Fruit fly (Drosophila melanogaster) whole organism, embryonic: ENCODE data around the gene spidey.
A peak's percentile ranks its signal among the peaks of the same experiment; 100 is the strongest.

Experiments
- Asciz ChIP-seq: fragments of 200-800 bp; sonication (Bioruptor generic); optimal IDR thresholded peaks from 2 replicates; lab custom pipeline; 2017; ENCODE audit warnings: missing biosample characterization, mild to moderate bottlenecking, missing genetic modification characterization, missing genetic modification reagents
- Atf6 ChIP-seq: fragments of 200-800 bp; sonication (Bioruptor generic); IDR thresholded peaks from 2 replicates; pipeline ENCODE4 v1.3.6; 2022; ENCODE audit warnings: missing biosample characterization, missing genetic modification characterization
- BEAF-32 ChIP-seq: fragments of 200-800 bp; sonication (Bioruptor generic); optimal IDR thresholded peaks from 3 replicates; lab custom pipeline; 2017; ENCODE audit warnings: missing biosample characterization, missing genetic modification characterization, mild to moderate bottlenecking, moderate library complexity, missing genetic modification reagents
- Bteb2 ChIP-seq: fragments of 200-800 bp; sonication (Bioruptor generic); optimal IDR thresholded peaks from 2 replicates; lab custom pipeline; 2016; ENCODE audit warnings: missing biosample characterization, missing genetic modification characterization
- CG10147 ChIP-seq: fragments of 200-800 bp; sonication (Bioruptor generic); optimal IDR thresholded peaks from 2 replicates; lab custom pipeline; 2019; ENCODE audit warnings: missing biosample characterization, mild to moderate bottlenecking, missing genetic modification characterization, moderate library complexity
- CG11504 ChIP-seq: fragments of 200-800 bp; sonication (Bioruptor generic); optimal IDR thresholded peaks from 3 replicates; lab custom pipeline; 2019; ENCODE audit warnings: missing biosample characterization, mild to moderate bottlenecking, missing genetic modification characterization, moderate library complexity
- CG15073 ChIP-seq: fragments of 200-800 bp; sonication (Bioruptor generic); optimal IDR thresholded peaks from 2 replicates; lab custom pipeline; 2016; ENCODE audit warnings: missing biosample characterization, missing genetic modification characterization
- CG15479 ChIP-seq: fragments of 200-800 bp; sonication (Bioruptor generic); optimal IDR thresholded peaks from 3 replicates; lab custom pipeline; 2019; ENCODE audit warnings: missing biosample characterization, mild to moderate bottlenecking, missing genetic modification characterization, moderate library complexity
- CG17612 ChIP-seq: fragments of 200-800 bp; sonication (Bioruptor generic); IDR thresholded peaks from 2 replicates; pipeline ENCODE4 v1.3.6; 2022; ENCODE audit warnings: missing biosample characterization, missing genetic modification characterization
- CG18599 ChIP-seq: fragments of 200-800 bp; sonication (Bioruptor generic); optimal IDR thresholded peaks from 3 replicates; lab custom pipeline; 2017; ENCODE audit warnings: missing biosample characterization, missing genetic modification characterization, mild to moderate bottlenecking, moderate library complexity, missing genetic modification reagents
- CG2712 ChIP-seq: fragments of 200-800 bp; optimal IDR thresholded peaks from 3 replicates; lab custom pipeline; 2019; ENCODE audit warnings: missing biosample characterization, mild to moderate bottlenecking, missing genetic modification characterization, moderate library complexity
- CG31365 ChIP-seq: fragments of 200-800 bp; sonication (Bioruptor generic); optimal IDR thresholded peaks from 2 replicates; lab custom pipeline; 2018; ENCODE audit warnings: missing biosample characterization, mild to moderate bottlenecking, missing genetic modification characterization
- CG3281 ChIP-seq: fragments of 200-800 bp; sonication (Bioruptor generic); optimal IDR thresholded peaks from 3 replicates; lab custom pipeline; 2017; ENCODE audit warnings: missing biosample characterization, mild to moderate bottlenecking, missing genetic modification characterization
- CG33213 ChIP-seq: fragments of 200-800 bp; sonication (Bioruptor generic); optimal IDR thresholded peaks from 3 replicates; lab custom pipeline; 2016; ENCODE audit warnings: missing biosample characterization, missing genetic modification characterization
- CG4820 ChIP-seq: fragments of 200-800 bp; sonication (Bioruptor generic); optimal IDR thresholded peaks from 3 replicates; lab custom pipeline; 2016; ENCODE audit warnings: missing biosample characterization, missing genetic modification characterization
- CG6813 ChIP-seq: fragments of 200-800 bp; sonication (Bioruptor generic); optimal IDR thresholded peaks from 2 replicates; lab custom pipeline; 2017; ENCODE audit warnings: missing biosample characterization, missing genetic modification characterization, mild to moderate bottlenecking, moderate library complexity, missing genetic modification reagents
- CG7745 ChIP-seq: fragments of 200-800 bp; sonication (Bioruptor generic); optimal IDR thresholded peaks from 2 replicates; lab custom pipeline; 2018; ENCODE audit warnings: missing biosample characterization, mild to moderate bottlenecking, missing genetic modification characterization, moderate library complexity
- CG9727 ChIP-seq: fragments of 200-800 bp; sonication (Bioruptor generic); optimal IDR thresholded peaks from 3 replicates; lab custom pipeline; 2017; ENCODE audit warnings: missing biosample characterization, mild to moderate bottlenecking, missing genetic modification characterization
- Elba2 ChIP-seq: fragments of 200-800 bp; sonication (Bioruptor generic); optimal IDR thresholded peaks from 3 replicates; lab custom pipeline; 2016; ENCODE audit warnings: missing biosample characterization, missing genetic modification characterization
- Ets65A ChIP-seq: fragments of 200-800 bp; sonication (Bioruptor generic); peaks from one replicate; lab custom pipeline; 2016; ENCODE audit warnings: missing biosample characterization, missing genetic modification characterization
- HLH3B ChIP-seq: fragments of 200-800 bp; sonication (Bioruptor generic); IDR thresholded peaks from 2 replicates; pipeline ENCODE4 v1.3.6; 2022; ENCODE audit warnings: missing biosample characterization, missing genetic modification characterization
- Hand ChIP-seq: fragments of 200-800 bp; sonication (Bioruptor generic); optimal IDR thresholded peaks from 2 replicates; lab custom pipeline; 2017; ENCODE audit warnings: mild to moderate bottlenecking, missing biosample characterization, missing genetic modification reagents, missing genetic modification characterization
- Oaz ChIP-seq: fragments of 200-800 bp; sonication (Bioruptor generic); IDR thresholded peaks from 2 replicates; pipeline ENCODE4 v1.3.6; 2022; ENCODE audit warnings: missing biosample characterization, missing genetic modification characterization
- Poxn ChIP-seq: fragments of 200-800 bp; sonication (Bioruptor generic); IDR thresholded peaks from 2 replicates; pipeline ENCODE4 v1.3.6; 2022; ENCODE audit warnings: missing biosample characterization, missing genetic modification characterization
- Sin3A ChIP-seq: fragments of >200 bp; optimal IDR thresholded peaks from 2 replicates; lab custom pipeline; 2018
- da ChIP-seq: fragments of 200-800 bp; sonication (Bioruptor generic); optimal IDR thresholded peaks from 2 replicates; lab custom pipeline; 2016; ENCODE audit warnings: missing biosample characterization, missing genetic modification characterization
- exex ChIP-seq: fragments of 200-800 bp; sonication (Bioruptor generic); optimal IDR thresholded peaks from 4 replicates; lab custom pipeline; 2018; ENCODE audit warnings: missing biosample characterization, mild to moderate bottlenecking, missing genetic modification characterization, moderate library complexity
- grn ChIP-seq: fragments of 200-800 bp; sonication (Bioruptor generic); optimal IDR thresholded peaks from 3 replicates; lab custom pipeline; 2017; ENCODE audit warnings: missing biosample characterization, missing genetic modification characterization
- ham ChIP-seq: fragments of 200-800 bp; sonication (Bioruptor generic); IDR thresholded peaks from 2 replicates; pipeline ENCODE4 v1.3.6; 2022; ENCODE audit warnings: missing biosample characterization, missing genetic modification characterization
- hbn ChIP-seq: fragments of 200-800 bp; sonication (Bioruptor generic); IDR thresholded peaks from 2 replicates; pipeline ENCODE4 v1.3.6; 2022; ENCODE audit warnings: missing biosample characterization, missing genetic modification characterization; ENCODE audit not compliant: partially characterized antibody
- her ChIP-seq: fragments of 200-800 bp; sonication (Bioruptor generic); optimal IDR thresholded peaks from 2 replicates; lab custom pipeline; 2016; ENCODE audit warnings: missing biosample characterization, missing genetic modification characterization
- hkb ChIP-seq, 2 experiments: fragments of 200-800 bp in 1 of 2; fragments of >200 bp in 1 of 2; sonication (Bioruptor generic) in 1 of 2; IDR thresholded peaks in 1 of 2; optimal IDR thresholded peaks in 1 of 2; 2 replicates each; pipeline versions ENCODE4 v1.3.6 to Lab custom; 2017 to 2022; ENCODE audit warnings: missing biosample characterization in 1 of 2, missing genetic modification characterization in 1 of 2
- inv ChIP-seq: fragments of 200-800 bp; sonication (Bioruptor generic); IDR thresholded peaks from 2 replicates; pipeline ENCODE4 v1.3.6; 2022; ENCODE audit warnings: missing biosample characterization, missing genetic modification characterization; ENCODE audit not compliant: partially characterized antibody
- kay ChIP-seq: fragments of 200-800 bp; sonication (Bioruptor generic); optimal IDR thresholded peaks from 2 replicates; lab custom pipeline; 2016; ENCODE audit warnings: missing biosample characterization, missing genetic modification characterization
- lilli ChIP-seq: fragments of 200-800 bp; sonication (Bioruptor generic); optimal IDR thresholded peaks from 3 replicates; lab custom pipeline; 2016; ENCODE audit warnings: missing biosample characterization, missing genetic modification characterization
- luna ChIP-seq: fragments of 200-800 bp; sonication (Bioruptor generic); optimal IDR thresholded peaks from 2 replicates; lab custom pipeline; 2016; ENCODE audit warnings: missing biosample characterization, missing genetic modification characterization
- maf-S ChIP-seq: fragments of 200-800 bp; sonication (Bioruptor generic); optimal IDR thresholded peaks from 2 replicates; lab custom pipeline; 2016; ENCODE audit warnings: missing biosample characterization, missing genetic modification characterization
- nom ChIP-seq: fragments of 200-800 bp; sonication (Bioruptor generic); optimal IDR thresholded peaks from 2 replicates; lab custom pipeline; 2017; ENCODE audit warnings: missing biosample characterization, missing genetic modification characterization, mild to moderate bottlenecking, moderate library complexity, missing genetic modification reagents
- otp ChIP-seq: fragments of 200-800 bp; sonication (Bioruptor generic); IDR thresholded peaks from 3 replicates; pipeline ENCODE4, ENCODE4 v1.3.6; 2022; ENCODE audit warnings: missing biosample characterization, missing genetic modification characterization
- pan ChIP-seq, 4 experiments: fragments of >200 bp in 3 of 4; fragments of 200-800 bp in 1 of 4; sonication (Bioruptor generic) in 1 of 4; optimal IDR thresholded peaks in 3 of 4; IDR thresholded peaks in 1 of 4; 2 replicates each; pipeline versions ENCODE4 v1.3.6 to Lab custom; 2017 to 2022; ENCODE audit warnings: missing biosample characterization in 2 of 4, missing genetic modification characterization in 2 of 4, mixed read lengths in 1 of 4
- pho ChIP-seq: fragments of 200-800 bp; sonication (Bioruptor generic); optimal IDR thresholded peaks from 2 replicates; lab custom pipeline; 2016; ENCODE audit warnings: missing biosample characterization, missing genetic modification characterization
- prd ChIP-seq, 3 experiments: fragments of >200 bp in 2 of 3; fragments of 200-800 bp in 1 of 3; sonication (Bioruptor generic) in 1 of 3; optimal IDR thresholded peaks in 2 of 3; IDR thresholded peaks in 1 of 3; 2 replicates in 2 of 3; 3 replicates in 1 of 3; pipeline versions ENCODE4 v1.3.6 to Lab custom; 2017 to 2022; ENCODE audit warnings: missing biosample characterization in 1 of 3, missing genetic modification characterization in 1 of 3
- pros ChIP-seq: fragments of 200-800 bp; sonication (Bioruptor generic); optimal IDR thresholded peaks from 3 replicates; lab custom pipeline; 2019; ENCODE audit warnings: missing biosample characterization, mild to moderate bottlenecking, missing genetic modification characterization, moderate library complexity
- ro ChIP-seq: fragments of 200-800 bp; sonication (Bioruptor generic); IDR thresholded peaks from 2 replicates; pipeline ENCODE4 v1.3.6; 2022; ENCODE audit warnings: missing biosample characterization, missing genetic modification characterization
- sc ChIP-seq, 3 experiments: fragments of >200 bp in 2 of 3; fragments of 200-800 bp in 1 of 3; sonication (Bioruptor generic) in 1 of 3; optimal IDR thresholded peaks; 2 replicates in 2 of 3; 3 replicates in 1 of 3; lab custom pipeline; 2017; ENCODE audit warnings: mild to moderate bottlenecking in 1 of 3, missing biosample characterization in 1 of 3, missing genetic modification characterization in 1 of 3, missing genetic modification reagents in 1 of 3
- schlank ChIP-seq: fragments of 200-800 bp; sonication (Bioruptor generic); optimal IDR thresholded peaks from 2 replicates; lab custom pipeline; 2018; ENCODE audit warnings: missing biosample characterization, mild to moderate bottlenecking, missing genetic modification characterization
- sim ChIP-seq: fragments of 200-800 bp; sonication (Bioruptor generic); IDR thresholded peaks from 2 replicates; pipeline ENCODE4 v1.3.6; 2022; ENCODE audit warnings: missing biosample characterization, missing genetic modification characterization
- so ChIP-seq: fragments of 200-800 bp; sonication (Bioruptor generic); IDR thresholded peaks from 3 replicates; pipeline ENCODE4 v1.3.6; 2022; ENCODE audit warnings: missing biosample characterization, missing genetic modification characterization
- sob ChIP-seq: fragments of 200-800 bp; sonication (Bioruptor generic); IDR thresholded peaks from 2 replicates; pipeline ENCODE4 v1.3.6; 2022; ENCODE audit warnings: missing biosample characterization, missing genetic modification characterization

spidey gene

dm6 chrX:7909482-7909881, 751 bp downstream of the spidey start (continued):
- no peak for TF ChIP-seq CG15479 (GFP tag; lab: Kevin White, UChicago)
- no peak for TF ChIP-seq Ets65A (GFP tag; lab: Kevin White, UChicago)
- no peak for TF ChIP-seq CG10147 (GFP tag; lab: Kevin White, UChicago)
- TF ChIP-seq schlank, result no peak
- TF ChIP-seq sc (optimal IDR thresholded peaks at IDR 0.05; lab: Kevin White, UChicago), result no peak
- no peak for TF ChIP-seq sc (GFP tag; optimal IDR thresholded peaks at IDR 0.05; lab: Kevin White, UChicago)
- TF ChIP-seq her (GFP tag; lab: Kevin White, UChicago), result no peak
- TF ChIP-seq sim, result no peak
- TF ChIP-seq ham (GFP tag; lab: Robert Waterston, UW), result no peak
- TF ChIP-seq otp, result no peak
- TF ChIP-seq pho (GFP tag; lab: Kevin White, UChicago), result no peak
- TF ChIP-seq Oaz, result no peak
- no peak for TF ChIP-seq Poxn
- 0 out of 2 replicates have a peak, but pooled peaks have one; percentile 23 for TF ChIP-seq sob (GFP tag; lab: Robert Waterston, UW)
- TF ChIP-seq CG2712 (tag; lab: Kevin White, UChicago), result peak; percentile 7
- no peak for TF ChIP-seq BEAF-32 (GFP tag; lab: Kevin White, UChicago)
- TF ChIP-seq da, result no peak
- TF ChIP-seq hkb (optimal IDR thresholded peaks at IDR 0.05; lab: Kevin White, UChicago), result no peak
- 0 out of 2 replicates have a peak, but pooled peaks have one; percentile 36 for TF ChIP-seq hkb (GFP tag; IDR thresholded peaks at IDR 0.05; lab: Robert Waterston, UW)
- no peak for TF ChIP-seq pan (optimal IDR thresholded peaks at IDR 0.05; lab: Kevin White, UChicago)
- peak in 1 of 2 experiments; percentile 37 for TF ChIP-seq pan (GFP tag; optimal IDR thresholded peaks at IDR 0.05 in 1 of 2, IDR thresholded peaks at IDR 0.05 in 1 of 2)
- no peak for TF ChIP-seq kay (GFP tag; lab: Kevin White, UChicago)
- TF ChIP-seq inv (GFP tag; lab: Robert Waterston, UW), result no peak
- TF ChIP-seq CG11504 (tag; lab: Kevin White, UChicago), result no peak
- no peak for TF ChIP-seq Sin3A (lab: Kevin White, UChicago)
- TF ChIP-seq hbn (GFP tag; lab: Robert Waterston, UW), result no peak
- TF ChIP-seq luna (GFP tag; lab: Kevin White, UChicago), result no peak
- TF ChIP-seq maf-S (GFP tag; lab: Kevin White, UChicago), result no peak
- TF ChIP-seq CG7745 (tag; lab: Kevin White, UChicago), result no peak
- no peak for TF ChIP-seq CG6813 (GFP tag; lab: Kevin White, UChicago)
- no peak for TF ChIP-seq Atf6 (GFP tag; lab: Robert Waterston, UW)
- TF ChIP-seq CG15073 (GFP tag; lab: Kevin White, UChicago), result no peak
- TF ChIP-seq CG31365, result no peak
- peak; percentile 5 for TF ChIP-seq CG4820 (GFP tag; lab: Kevin White, UChicago)
- no peak for TF ChIP-seq CG33213 (GFP tag; lab: Kevin White, UChicago)
- TF ChIP-seq CG17612, result no peak
- TF ChIP-seq Bteb2 (GFP tag; lab: Kevin White, UChicago), result no peak
- no peak for TF ChIP-seq Elba2
- no peak for TF ChIP-seq ro (GFP tag; lab: Robert Waterston, UW)
- no peak for TF ChIP-seq Asciz (GFP tag; lab: Kevin White, UChicago)
- no peak for TF ChIP-seq lilli (GFP tag; lab: Kevin White, UChicago)
- TF ChIP-seq grn (GFP tag; lab: Kevin White, UChicago), result no peak
- TF ChIP-seq nom (GFP tag; lab: Kevin White, UChicago), result no peak
- TF ChIP-seq HLH3B (GFP tag; lab: Robert Waterston, UW), result 0 out of 2 replicates have a peak, but pooled peaks have one; percentile 25
- no peak for TF ChIP-seq so (GFP tag; lab: Robert Waterston, UW)
- no peak for TF ChIP-seq prd (optimal IDR thresholded peaks at IDR 0.05; lab: Kevin White, UChicago)
- TF ChIP-seq prd (GFP tag; IDR thresholded peaks at IDR 0.05; lab: Robert Waterston, UW), result peak; percentile 56
- TF ChIP-seq pros (GFP tag; lab: Kevin White, UChicago), result no peak
- TF ChIP-seq CG3281, result peak; percentile 14
- TF ChIP-seq Hand, result no peak
- peak; percentile 42 for TF ChIP-seq CG18599
- no peak for TF ChIP-seq exex (tag; lab: Kevin White, UChicago)
- no peak for TF ChIP-seq CG9727 (GFP tag; lab: Kevin White, UChicago)
